Worm (Caenorhabditis elegans) whole organism, young adult: ENCODE results near the gene srt-64.

ENCODE experiments used
- B0035.1 ChIP-seq: sonication (generic microtip); optimal IDR thresholded peaks from 2 replicates; lab custom pipeline; 2016; ENCODE audit warnings: missing genetic modification characterization, mild to moderate bottlenecking, missing compliant biosample characterization, missing genotype, missing genetic modification reagents
- T26A5.8 ChIP-seq: sonication (generic microtip); optimal IDR thresholded peaks from 2 replicates; lab custom pipeline; 2016; ENCODE audit warnings: missing genetic modification characterization, missing compliant biosample characterization
- Y53G8AR.9 ChIP-seq: fragments of 200-800 bp; sonication (Bioruptor generic); conservative IDR thresholded peaks from 2 replicates; pipeline ENCODE4 v1.3.6; 2022; ENCODE audit warnings: missing genetic modification reagents, missing genetic modification characterization, missing compliant biosample characterization
- ama-1 ChIP-seq, 3 experiments: fragments of 150-350 bp in 1 of 3; sonication (generic microtip) in 2 of 3; optimal IDR thresholded peaks; 2 replicates each; lab custom pipeline; 2014 to 2018; ENCODE audit warnings: missing biosample characterization in 2 of 3, missing genetic modification characterization in 2 of 3, missing genetic modification reagents in 2 of 3
- attf-3 ChIP-seq: fragments of 200-800 bp; sonication (Bioruptor generic); conservative IDR thresholded peaks from 2 replicates; pipeline ENCODE4 v1.3.6; 2022; ENCODE audit warnings: missing genetic modification reagents, missing genetic modification characterization, missing compliant biosample characterization
- cebp-1 ChIP-seq, 2 experiments: fragments of 200-800 bp in 1 of 2; sonication (Bioruptor generic) in 1 of 2; sonication (generic microtip) in 1 of 2; IDR thresholded peaks in 1 of 2; optimal IDR thresholded peaks in 1 of 2; 2 replicates each; pipeline versions ENCODE4 v1.3.6 to Lab custom; 2017 to 2022; ENCODE audit warnings: missing compliant biosample characterization in 2 of 2, missing genetic modification characterization in 2 of 2, mild to moderate bottlenecking in 1 of 2, missing genetic modification reagents in 1 of 2, moderate library complexity in 1 of 2
- egrh-3 ChIP-seq: fragments of 200-800 bp; sonication (Bioruptor generic); IDR thresholded peaks from 2 replicates; pipeline ENCODE4 v1.3.6; 2022; ENCODE audit warnings: missing genetic modification reagents, missing genetic modification characterization, missing compliant biosample characterization
- ets-4 ChIP-seq: fragments of 200-800 bp; sonication (Bioruptor generic); optimal IDR thresholded peaks from 2 replicates; lab custom pipeline; 2018; ENCODE audit warnings: mild to moderate bottlenecking, missing genetic modification characterization, missing compliant biosample characterization
- hmg-1.2 ChIP-seq: fragments of 200-800 bp; sonication (Bioruptor generic); IDR thresholded peaks from 2 replicates; pipeline ENCODE4 v1.3.6; 2022; ENCODE audit warnings: missing genetic modification reagents, missing genetic modification characterization, missing compliant biosample characterization
- lin-26 ChIP-seq: fragments of 200-800 bp; sonication (Bioruptor generic); IDR thresholded peaks from 2 replicates; pipeline ENCODE4 v1.3.6; 2022; ENCODE audit warnings: missing genetic modification reagents, missing genetic modification characterization, missing compliant biosample characterization
- mxl-1 ChIP-seq: sonication (generic microtip); optimal IDR thresholded peaks from 2 replicates; lab custom pipeline; 2016; ENCODE audit warnings: missing genetic modification characterization, missing compliant biosample characterization
- rec-8 ChIP-seq, 2 experiments: sonication (generic microtip); optimal IDR thresholded peaks; 2 replicates each; lab custom pipeline; 2016; ENCODE audit warnings: mild to moderate bottlenecking in 2 of 2, missing genetic modification characterization in 2 of 2, missing genetic modification reagents in 2 of 2, missing genotype in 2 of 2, missing biosample characterization in 1 of 2, missing compliant biosample characterization in 1 of 2, moderate library complexity in 1 of 2
- snpc-1.1 ChIP-seq: sonication (generic microtip); optimal IDR thresholded peaks from 2 replicates; lab custom pipeline; 2017; ENCODE audit warnings: missing genetic modification characterization, mild to moderate bottlenecking, missing compliant biosample characterization, antibody characterized with exemption, moderate library complexity, missing genotype, missing genetic modification reagents; ENCODE audit not compliant: insufficient read depth
- zfh-2 ChIP-seq: fragments of 200-800 bp; sonication (Bioruptor generic); conservative IDR thresholded peaks from 2 replicates; pipeline ENCODE4 v1.3.6; 2022; ENCODE audit warnings: missing genetic modification reagents, missing genetic modification characterization, missing compliant biosample characterization

DNA sequence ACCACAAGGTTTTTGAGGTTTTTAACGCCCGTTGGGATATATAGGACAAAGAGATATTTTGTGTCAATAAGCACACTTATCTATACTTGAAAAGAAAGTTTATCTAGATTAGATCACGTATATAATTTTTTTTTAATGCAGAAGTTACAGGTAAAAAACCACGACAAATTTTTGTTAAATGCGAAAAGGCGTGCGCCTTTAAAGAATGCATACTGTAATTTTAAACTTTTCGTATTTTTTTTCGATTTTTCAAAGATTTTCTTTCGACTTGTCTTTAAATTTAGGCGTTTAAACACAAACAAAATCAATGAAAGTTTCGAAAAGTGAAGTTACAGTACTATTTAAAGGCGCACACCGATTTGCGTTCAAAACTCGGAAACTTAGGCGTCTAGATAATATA is 34.2 kb upstream of the srt-64 start:
- no peak for TF ChIP-seq lin-26 (GFP tag; lab: Robert Waterston, UW)
- no peak for TF ChIP-seq attf-3
- no peak for TF ChIP-seq hmg-1.2
- TF ChIP-seq ama-1 (optimal IDR thresholded peaks at IDR 0.05; lab: Kevin White, UChicago): no peak
- no peak for TF ChIP-seq ama-1 (GFP tag; optimal IDR thresholded peaks at IDR 0.05; lab: Kevin White, UChicago)
- no peak for TF ChIP-seq rec-8 (tag; optimal IDR thresholded peaks at IDR 0.05; lab: Kevin White, UChicago)
- no peak for TF ChIP-seq B0035.1 (tag; lab: Kevin White, UChicago)
- no peak for TF ChIP-seq cebp-1 (GFP tag; IDR thresholded peaks at IDR 0.05; lab: Robert Waterston, UW)
- TF ChIP-seq cebp-1 (tag; optimal IDR thresholded peaks at IDR 0.05; lab: Kevin White, UChicago): no peak
- TF ChIP-seq ets-4: no peak
- TF ChIP-seq zfh-2 (GFP tag; lab: Robert Waterston, UW): no peak
- no peak for TF ChIP-seq snpc-1.1 (tag; lab: Kevin White, UChicago)
- TF ChIP-seq Y53G8AR.9 (GFP tag; lab: Robert Waterston, UW): no peak
- no peak for TF ChIP-seq mxl-1 (tag; lab: Kevin White, UChicago)
- no peak for TF ChIP-seq T26A5.8
- no peak for TF ChIP-seq egrh-3 (GFP tag; lab: Robert Waterston, UW)
